Worm (Caenorhabditis elegans): Measurements from ENCODE around the gene aff-1.

ce11 chrII:6822347-6822746 lies 41.2 kb downstream of the aff-1 start:
- TF ChIP-seq T22C8.4 (GFP tag; IDR thresholded peaks at IDR 0.05) (no peak), cog-1 (tag; optimal IDR thresholded peaks at IDR 0.05) (no peak), tab-1 (GFP tag; IDR thresholded peaks at IDR 0.05) (no peak), med-1 (GFP tag; optimal IDR thresholded peaks at IDR 0.05; ENCODE audit: insufficient read depth) (no peak), ztf-29 (GFP tag; IDR thresholded peaks at IDR 0.05) (no peak)

Measured in whole organism, midembryonic.